Worm (Caenorhabditis elegans) whole organism, midembryonic: ENCODE results near the gene B0222.11.

Source experiments
- cog-1 ChIP-seq: sonication (generic microtip); optimal IDR thresholded peaks from 2 replicates; lab custom pipeline; 2016; ENCODE audit warnings: missing genetic modification characterization, missing compliant biosample characterization
- med-1 ChIP-seq: sonication (generic microtip); optimal IDR thresholded peaks from 2 replicates; lab custom pipeline; 2017; ENCODE audit warnings: missing genetic modification characterization, mild to moderate bottlenecking, missing compliant biosample characterization, antibody characterized with exemption, missing genetic modification reagents; ENCODE audit not compliant: insufficient read depth
- ztf-29 ChIP-seq: fragments of 200-800 bp; sonication (Bioruptor generic); IDR thresholded peaks from 2 replicates; pipeline ENCODE4 v1.3.6; 2022; ENCODE audit warnings: missing genetic modification reagents, missing genetic modification characterization, missing compliant biosample characterization

- no peak for TF ChIP-seq ztf-29
- TF ChIP-seq med-1, result no peak
- TF ChIP-seq cog-1 (tag; lab: Kevin White, UChicago), result no peak
These were observed 41.7 kb downstream of the B0222.11 start, which contains the start of gene F21C10.4 for ce11 chrV:9126316-9126715.
